Worm (Caenorhabditis elegans) whole organism, L4 larva: ENCODE measurements around the gene T05C12.15.

Experiments used
- T26A8.4 ChIP-seq: fragments of 200-800 bp; sonication (Bioruptor generic); IDR thresholded peaks from 2 replicates; pipeline ENCODE4 v1.3.6; 2022; ENCODE audit warnings: missing genetic modification characterization, missing compliant biosample characterization
- ZK546.5 ChIP-seq, 2 experiments: sonication (generic microtip); optimal IDR thresholded peaks; 2 replicates each; lab custom pipeline; 2017; ENCODE audit warnings: missing biosample characterization in 2 of 2, missing genetic modification characterization in 2 of 2
- dmd-6 ChIP-seq: fragments of 200-800 bp; sonication (Bioruptor generic); IDR thresholded peaks from 2 replicates; pipeline ENCODE4 v1.3.6; 2022; ENCODE audit warnings: missing genetic modification reagents, missing genetic modification characterization, missing compliant biosample characterization
- lir-3 ChIP-seq: sonication (generic microtip); optimal IDR thresholded peaks from 2 replicates; lab custom pipeline; 2016; ENCODE audit warnings: mild to moderate bottlenecking, missing genetic modification characterization, missing compliant biosample characterization
- mdl-1 ChIP-seq, 2 experiments: fragments of 150-350 bp in 1 of 2; sonication (generic microtip) in 1 of 2; optimal IDR thresholded peaks; 2 replicates each; lab custom pipeline; 2014 to 2017; ENCODE audit warnings: missing biosample characterization in 2 of 2, missing genetic modification characterization in 2 of 2
- mxl-2 ChIP-seq: fragments of 200-800 bp; sonication (Bioruptor generic); conservative IDR thresholded peaks from 2 replicates; pipeline ENCODE4 v1.3.6; 2022; ENCODE audit warnings: missing genetic modification reagents, missing genetic modification characterization, missing compliant biosample characterization
- nhr-237 ChIP-seq: sonication (generic microtip); optimal IDR thresholded peaks from 2 replicates; lab custom pipeline; 2017; ENCODE audit warnings: missing biosample characterization, missing genetic modification characterization
- nhr-48 ChIP-seq: sonication (generic microtip); optimal IDR thresholded peaks from 2 replicates; lab custom pipeline; 2016; ENCODE audit warnings: mild to moderate bottlenecking, missing genetic modification characterization, missing compliant biosample characterization

DNA sequence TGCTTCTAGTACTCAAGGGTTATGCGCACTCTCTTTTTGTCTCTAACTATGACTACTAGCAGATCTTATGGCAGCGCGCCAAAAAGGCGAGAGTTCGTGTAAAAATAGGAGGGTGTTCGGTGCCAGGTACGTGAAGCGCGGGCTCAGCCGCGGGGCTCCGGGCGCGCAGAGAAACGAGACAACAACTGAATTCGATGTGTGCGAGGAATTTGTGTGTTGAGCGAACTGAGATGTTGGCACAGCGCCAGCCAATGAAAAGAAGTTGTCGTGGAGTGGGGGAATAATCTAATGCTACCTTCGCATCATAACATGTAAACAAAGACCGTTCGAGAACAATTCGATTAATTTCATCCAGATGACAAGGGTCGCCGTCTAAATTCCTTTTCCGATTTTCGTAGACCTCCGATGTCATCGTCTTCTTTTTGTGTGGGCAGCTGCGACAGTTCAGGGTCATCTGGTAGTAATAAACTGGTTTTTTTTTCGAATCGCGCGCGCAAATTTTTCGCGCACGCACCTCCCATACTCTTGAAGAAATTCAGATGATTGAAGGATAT is 37.9 kb upstream of the T05C12.15 start:
- TF ChIP-seq lir-3 (no peak), dmd-6 (GFP tag; lab: Robert Waterston, UW) (no peak), nhr-48 (tag; lab: Kevin White, UChicago) (no peak), ZK546.5 (tag; optimal IDR thresholded peaks at IDR 0.05; lab: Kevin White, UChicago) (no peak), mdl-1 (tag; optimal IDR thresholded peaks at IDR 0.05; lab: Kevin White, UChicago) (no peak), mxl-2 (GFP tag; lab: Robert Waterston, UW) (0 out of 2 replicates have a peak, but pooled peaks have one; percentile 15), T26A8.4 (GFP tag; lab: Robert Waterston, UW) (no peak; the same call in 1 of the 2 replicates), nhr-237 (tag; lab: Kevin White, UChicago) (no peak)
